Fruit fly (Drosophila melanogaster): ENCODE measurements around the gene Sarm.
A peak's percentile ranks its signal among the peaks of the same experiment; 100 is the strongest.

Gene Sarm

DNA sequence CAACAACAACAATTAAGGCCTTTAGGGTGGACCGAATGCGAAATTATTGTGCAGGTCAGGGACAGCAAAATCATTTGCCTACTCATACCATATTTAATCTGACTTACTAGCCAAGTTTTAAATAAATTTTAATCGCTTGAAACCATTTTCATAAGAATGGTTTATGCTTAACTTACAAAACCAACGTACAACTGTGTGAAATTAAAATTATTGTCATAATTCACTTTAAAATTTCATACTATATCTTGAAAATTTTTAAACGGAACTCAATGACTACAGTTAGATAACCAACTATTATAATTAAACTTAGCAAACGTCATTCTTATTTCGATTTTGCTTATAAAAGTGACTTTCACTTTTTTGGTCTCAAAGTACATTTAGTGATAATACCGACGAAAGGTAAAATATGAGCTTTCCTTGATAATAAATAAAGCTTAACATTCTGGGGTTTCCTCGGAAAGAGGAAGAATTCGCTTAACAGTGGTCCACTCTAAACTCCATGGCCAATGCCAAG, 6.9 kb upstream of the Sarm start (continued):
- TF ChIP-seq nerfin-2 (GFP tag; IDR thresholded peaks at IDR 0.05; ENCODE audit: partially characterized antibody) (no peak), CG10979 (tag; optimal IDR thresholded peaks at IDR 0.05) (peak; percentile 34), dpn (GFP tag; optimal IDR thresholded peaks at IDR 0.05) (peak in 1 of 2 experiments; percentile 28), shn (GFP tag; optimal IDR thresholded peaks at IDR 0.05) (no peak), Awh (GFP tag; IDR thresholded peaks at IDR 0.05) (no peak; the same call in 1 of the 2 replicates), Hr51 (GFP tag; optimal IDR thresholded peaks at IDR 0.05) (no peak), H2.0 (GFP tag; IDR thresholded peaks at IDR 0.05) (no peak), CG3281 (GFP tag; optimal IDR thresholded peaks at IDR 0.05) (peak; percentile 68), Optix (GFP tag; IDR thresholded peaks at IDR 0.05) (no peak), CG1603 (tag; optimal IDR thresholded peaks at IDR 0.05) (peak; percentile 4), ssp (GFP tag; IDR thresholded peaks at IDR 0.05) (no peak), CkIIα-i1 (GFP tag; IDR thresholded peaks at IDR 0.05) (no peak), chif (GFP tag; optimal IDR thresholded peaks at IDR 0.05) (peak in 1 of 2 experiments; percentile 16), unpg (GFP tag; optimal IDR thresholded peaks at IDR 0.05) (peak; percentile 23), CG7839 (tag; optimal IDR thresholded peaks at IDR 0.05) (peak; percentile 55), CG17361 (GFP tag; IDR thresholded peaks at IDR 0.05) (peak; percentile 73; the same call in 2 of the 3 replicates), CG34422 (GFP tag; IDR thresholded peaks at IDR 0.05) (no peak), CG10321 (GFP tag; IDR thresholded peaks at IDR 0.05) (no peak), ase (GFP tag; IDR thresholded peaks at IDR 0.05) (no peak), toy (GFP tag; IDR thresholded peaks at IDR 0.05) (no peak), CG4617 (GFP tag; optimal IDR thresholded peaks at IDR 0.05; ENCODE audit: borderline replicate concordance) (no peak), Gug (GFP tag; IDR thresholded peaks at IDR 0.05) (no peak), run (tag; optimal IDR thresholded peaks at IDR 0.05) (no peak), CG6683 (GFP tag; optimal IDR thresholded peaks at IDR 0.05) (no peak), CG34224 (GFP tag; IDR thresholded peaks at IDR 0.05; ENCODE audit: partially characterized antibody) (no peak), yki (optimal IDR thresholded peaks at IDR 0.05) (no peak), phol (tag; optimal IDR thresholded peaks at IDR 0.05) (peak; percentile 66), Mes4 (GFP tag; optimal IDR thresholded peaks at IDR 0.05) (no peak), lola (GFP tag; optimal IDR thresholded peaks at IDR 0.05) (peak in 1 of 3 experiments; percentile 36), lilli (GFP tag; optimal IDR thresholded peaks at IDR 0.05) (peak; percentile 9), CG2678 (tag; optimal IDR thresholded peaks at IDR 0.05) (peak; percentile 25), MTF-1 (GFP tag; optimal IDR thresholded peaks at IDR 0.05; ENCODE audit: borderline replicate concordance) (no peak), Tbp (GFP tag; optimal IDR thresholded peaks at IDR 0.05) (no peak), gce (GFP tag; IDR thresholded peaks at IDR 0.05) (no peak), CG9437 (GFP tag; optimal IDR thresholded peaks at IDR 0.05) (peak; percentile 53), Nf-YA (GFP tag; IDR thresholded peaks at IDR 0.05) (no peak), CG7987 (GFP tag; optimal IDR thresholded peaks at IDR 0.05) (no peak), sd (tag; optimal IDR thresholded peaks at IDR 0.05) (no peak), CG10267 (tag; optimal IDR thresholded peaks at IDR 0.05) (peak; percentile 22), D19B (GFP tag; optimal IDR thresholded peaks at IDR 0.05) (peak; percentile 41), CG16863 (GFP tag; optimal IDR thresholded peaks at IDR 0.05) (no peak), sens (GFP tag) (peak; percentile 60), pfk (GFP tag; optimal IDR thresholded peaks at IDR 0.05) (no peak), slou (GFP tag; optimal IDR thresholded peaks at IDR 0.05) (peak; percentile 26), eve (GFP tag; optimal IDR thresholded peaks at IDR 0.05) (peak in 1 of 2 experiments; percentile 66), CG30020 (tag; optimal IDR thresholded peaks at IDR 0.05) (no peak), onecut (GFP tag; IDR thresholded peaks at IDR 0.05) (no peak), fd102C (GFP tag; optimal IDR thresholded peaks at IDR 0.05) (no peak), CG9727 (GFP tag; optimal IDR thresholded peaks at IDR 0.05) (peak; percentile 38), CG33557 (GFP tag; optimal IDR thresholded peaks at IDR 0.05) (no peak), mirr (GFP tag; optimal IDR thresholded peaks at IDR 0.05) (no peak)

All from whole organism, embryonic.